Worm (Caenorhabditis elegans) whole organism, young adult: Measurements from ENCODE around the gene F15B9.8.

Experiments used
- C06A6.2 ChIP-seq: fragments of 200-800 bp; sonication (Bioruptor generic); conservative IDR thresholded peaks from 2 replicates; pipeline ENCODE4 v1.3.6; 2022; ENCODE audit warnings: missing genetic modification characterization, missing compliant biosample characterization
- F22D6.2 ChIP-seq: sonication (generic microtip); optimal IDR thresholded peaks from 2 replicates; lab custom pipeline; 2016; ENCODE audit warnings: mild to moderate bottlenecking, missing genetic modification characterization, missing compliant biosample characterization
- F57A8.1 ChIP-seq: fragments of 200-800 bp; sonication (Bioruptor generic); optimal IDR thresholded peaks from 2 replicates; lab custom pipeline; 2018; ENCODE audit warnings: mild to moderate bottlenecking, missing genetic modification characterization, moderate library complexity, missing compliant biosample characterization
- T26A5.8 ChIP-seq: sonication (generic microtip); optimal IDR thresholded peaks from 2 replicates; lab custom pipeline; 2016; ENCODE audit warnings: missing genetic modification characterization, missing compliant biosample characterization
- ama-1 ChIP-seq, 3 experiments: fragments of 150-350 bp in 1 of 3; sonication (generic microtip) in 2 of 3; optimal IDR thresholded peaks; 2 replicates each; lab custom pipeline; 2014 to 2018; ENCODE audit warnings: missing biosample characterization in 2 of 3, missing genetic modification characterization in 2 of 3, missing genetic modification reagents in 2 of 3
- aptf-3 ChIP-seq: fragments of 200-800 bp; sonication (Bioruptor generic); IDR thresholded peaks from 2 replicates; pipeline ENCODE4 v1.3.6; 2022; ENCODE audit warnings: missing genetic modification characterization, missing compliant biosample characterization
- hlh-12 ChIP-seq: sonication (generic microtip); optimal IDR thresholded peaks from 2 replicates; lab custom pipeline; 2016; ENCODE audit warnings: missing genetic modification characterization, missing compliant biosample characterization
- mes-4 ChIP-seq: sonication (generic microtip); optimal IDR thresholded peaks from 2 replicates; lab custom pipeline; 2016; ENCODE audit warnings: missing genotype, missing genetic modification characterization, missing compliant biosample characterization
- nfya-1 ChIP-seq: sonication (generic microtip); optimal IDR thresholded peaks from 2 replicates; lab custom pipeline; 2017; ENCODE audit warnings: antibody characterized with exemption, missing compliant biosample characterization, missing genetic modification characterization, borderline replicate concordance; ENCODE audit not compliant: insufficient read depth
- nfyb-1 ChIP-seq: fragments of 200-800 bp; sonication (Bioruptor generic); IDR thresholded peaks from 2 replicates; pipeline ENCODE4 v1.3.6; 2022; ENCODE audit warnings: missing genetic modification reagents, missing genetic modification characterization, missing compliant biosample characterization
- pha-4 ChIP-seq: fragments of 150-350 bp; sonication (generic microtip); optimal IDR thresholded peaks from 2 replicates; lab custom pipeline; 2014; ENCODE audit warnings: missing biosample characterization, missing genetic modification reagents, missing genetic modification characterization
- sea-2 ChIP-seq: fragments of 200-800 bp; sonication (Bioruptor generic); IDR thresholded peaks from 2 replicates; pipeline ENCODE4 v1.3.6; 2022; ENCODE audit warnings: missing genetic modification characterization, missing compliant biosample characterization
- ztf-18 ChIP-seq: sonication (generic microtip); optimal IDR thresholded peaks from 2 replicates; lab custom pipeline; 2016; ENCODE audit warnings: missing genotype, mild to moderate bottlenecking, missing genetic modification characterization, missing compliant biosample characterization
- ztf-6 ChIP-seq: fragments of 200-800 bp; sonication (Bioruptor generic); IDR thresholded peaks from 2 replicates; pipeline ENCODE4 v1.3.6; 2022; ENCODE audit warnings: missing genetic modification reagents, missing genetic modification characterization, missing compliant biosample characterization

- no peak for TF ChIP-seq F22D6.2 (tag; lab: Kevin White, UChicago)
- TF ChIP-seq sea-2, result no peak
- TF ChIP-seq hlh-12 (tag; lab: Kevin White, UChicago), result no peak
- no peak for TF ChIP-seq ztf-6 (GFP tag; lab: Robert Waterston, UW)
- TF ChIP-seq F57A8.1 (GFP tag; lab: Kevin White, UChicago), result no peak
- no peak for TF ChIP-seq ama-1 (optimal IDR thresholded peaks at IDR 0.05; lab: Kevin White, UChicago)
- TF ChIP-seq ama-1 (GFP tag; optimal IDR thresholded peaks at IDR 0.05; lab: Kevin White, UChicago), result no peak
- TF ChIP-seq pha-4 (tag; lab: Kevin White, UChicago), result no peak
- no peak for TF ChIP-seq T26A5.8 (tag; lab: Kevin White, UChicago)
- no peak for TF ChIP-seq nfya-1 (tag; lab: Kevin White, UChicago)
- no peak for TF ChIP-seq ztf-18 (tag; lab: Kevin White, UChicago)
- no peak for TF ChIP-seq C06A6.2
- TF ChIP-seq mes-4 (tag; lab: Kevin White, UChicago), result no peak
- TF ChIP-seq nfyb-1, result no peak
- no peak for TF ChIP-seq aptf-3
These were observed 31.7 kb downstream of the F15B9.8 start for ce11 chrV:13020014-13020413.
